Fruit fly (Drosophila melanogaster) whole organism, wandering third instar larva: ENCODE data around the gene CG31697.
A peak's percentile ranks its signal among the peaks of the same experiment; 100 is the strongest.

Experiments
- CG32264 ChIP-seq: fragments of 200-800 bp; sonication (Bioruptor generic); optimal IDR thresholded peaks from 2 replicates; lab custom pipeline; 2016; ENCODE audit warnings: missing biosample characterization, missing genetic modification characterization
- CG9705 ChIP-seq: fragments of 200-800 bp; sonication (Bioruptor generic); optimal IDR thresholded peaks from 2 replicates; lab custom pipeline; 2018; ENCODE audit warnings: missing biosample characterization, mild to moderate bottlenecking, missing genetic modification characterization
- CrebA ChIP-seq: fragments of 200-800 bp; sonication (Bioruptor generic); optimal IDR thresholded peaks from 2 replicates; lab custom pipeline; 2016; ENCODE audit warnings: missing biosample characterization, mild to moderate bottlenecking, missing genetic modification characterization, borderline replicate concordance
- Dfd ChIP-seq: fragments of >200 bp; optimal IDR thresholded peaks from 2 replicates; lab custom pipeline; 2017; ENCODE audit warnings: missing biosample characterization, missing genetic modification characterization
- Dif ChIP-seq: fragments of 200-275, 200-300 bp; sonication (Bioruptor generic); optimal IDR thresholded peaks from 2 replicates; lab custom pipeline; 2018; ENCODE audit warnings: missing biosample characterization, missing genetic modification characterization; ENCODE audit not compliant: partially characterized antibody
- GATAd ChIP-seq: sonication (Bioruptor generic); optimal IDR thresholded peaks from 2 replicates; lab custom pipeline; 2016; ENCODE audit warnings: missing biosample characterization, missing genetic modification characterization
- HLH106 ChIP-seq: fragments of 200-800 bp; optimal IDR thresholded peaks from 3 replicates; lab custom pipeline; 2019; ENCODE audit warnings: missing biosample characterization, mild to moderate bottlenecking, missing genetic modification characterization, moderate library complexity
- Hnf4 ChIP-seq: fragments of 200-800 bp; sonication (Bioruptor generic); optimal IDR thresholded peaks from 2 replicates; lab custom pipeline; 2016; ENCODE audit warnings: missing biosample characterization, mild to moderate bottlenecking, missing genetic modification characterization
- Hr78 ChIP-seq: fragments of >200 bp; optimal IDR thresholded peaks from 2 replicates; lab custom pipeline; 2017; ENCODE audit warnings: missing biosample characterization, missing genetic modification characterization
- Hr83 ChIP-seq: fragments of 200-300 bp; sonication (Bioruptor generic); optimal IDR thresholded peaks from 2 replicates; lab custom pipeline; 2016; ENCODE audit warnings: missing biosample characterization, mild to moderate bottlenecking, missing genetic modification characterization, moderate library complexity; ENCODE audit not compliant: poor library complexity, severe bottlenecking
- Jra ChIP-seq: sonication (Bioruptor generic); optimal IDR thresholded peaks from 2 replicates; lab custom pipeline; 2016; ENCODE audit warnings: missing biosample characterization, missing genetic modification characterization
- Mio ChIP-seq: sonication (Bioruptor generic); optimal IDR thresholded peaks from 2 replicates; lab custom pipeline; 2016; ENCODE audit warnings: missing biosample characterization, missing genetic modification characterization
- Myc ChIP-seq: fragments of >200 bp; optimal IDR thresholded peaks from 2 replicates; lab custom pipeline; 2017
- N ChIP-seq: fragments of >200 bp; optimal IDR thresholded peaks from 2 replicates; lab custom pipeline; 2018; ENCODE audit warnings: missing biosample characterization, missing external identifiers, missing genetic modification characterization
- OdsH ChIP-seq: fragments of 200-800 bp; sonication (Bioruptor generic); optimal IDR thresholded peaks from 2 replicates; lab custom pipeline; 2016; ENCODE audit warnings: missing biosample characterization, mild to moderate bottlenecking, missing genetic modification characterization
- Rel ChIP-seq, 2 experiments: fragments of 200-800 bp; sonication (Bioruptor generic) in 1 of 2; optimal IDR thresholded peaks; 2 replicates in 1 of 2; 3 replicates in 1 of 2; lab custom pipeline; 2016 to 2019; ENCODE audit warnings: mild to moderate bottlenecking in 2 of 2, missing biosample characterization in 2 of 2, missing genetic modification characterization in 2 of 2, moderate library complexity in 1 of 2
- Sp1 ChIP-seq: fragments of 200-800 bp; sonication (Bioruptor generic); optimal IDR thresholded peaks from 3 replicates; lab custom pipeline; 2019; ENCODE audit warnings: missing biosample characterization, mild to moderate bottlenecking, missing genetic modification characterization, moderate library complexity
- Vsx2 ChIP-seq: fragments of 200-300, 225-300 bp; sonication (Bioruptor generic); optimal IDR thresholded peaks from 2 replicates; lab custom pipeline; 2018; ENCODE audit warnings: missing biosample characterization, missing genetic modification characterization; ENCODE audit not compliant: partially characterized antibody
- br ChIP-seq: fragments of 200-800 bp; sonication (Bioruptor generic); optimal IDR thresholded peaks from 2 replicates; lab custom pipeline; 2016; ENCODE audit warnings: missing biosample characterization, missing genetic modification characterization
- brk ChIP-seq: fragments of 200-800 bp; sonication (Bioruptor generic); optimal IDR thresholded peaks from 2 replicates; lab custom pipeline; 2016; ENCODE audit warnings: missing biosample characterization, mild to moderate bottlenecking, missing genetic modification characterization
- dl ChIP-seq, 2 experiments: fragments of 175-275, 200-275 bp in 1 of 2; fragments of 200-275 bp in 1 of 2; sonication (Bioruptor generic); optimal IDR thresholded peaks; lab custom pipeline; 2018; ENCODE audit warnings: mild to moderate bottlenecking in 2 of 2, missing biosample characterization in 2 of 2, missing genetic modification characterization in 2 of 2, moderate library complexity in 2 of 2; ENCODE audit not compliant: partially characterized antibody in 2 of 2, insufficient read depth in 1 of 2
- dmrt93B ChIP-seq: fragments of 200-800 bp; sonication (Bioruptor generic); optimal IDR thresholded peaks from 2 replicates; lab custom pipeline; 2018; ENCODE audit warnings: missing biosample characterization, mild to moderate bottlenecking, missing genetic modification characterization
- dsf ChIP-seq: sonication (Bioruptor generic); optimal IDR thresholded peaks from 2 replicates; lab custom pipeline; 2016; ENCODE audit warnings: missing biosample characterization, missing genetic modification characterization, borderline replicate concordance
- ey ChIP-seq: fragments of 200-800 bp; sonication (Bioruptor generic); optimal IDR thresholded peaks from 2 replicates; lab custom pipeline; 2016; ENCODE audit warnings: missing biosample characterization, missing genetic modification characterization
- foxo ChIP-seq, 2 experiments: fragments of 200-800 bp; sonication (Bioruptor generic); optimal IDR thresholded peaks; 2 replicates in 1 of 2; 3 replicates in 1 of 2; lab custom pipeline; 2016 to 2017; ENCODE audit warnings: missing biosample characterization in 2 of 2, missing genetic modification characterization in 2 of 2
- fru ChIP-seq: fragments of 200-800 bp; sonication (Bioruptor generic); optimal IDR thresholded peaks from 3 replicates; lab custom pipeline; 2016; ENCODE audit warnings: missing biosample characterization, mild to moderate bottlenecking, missing genetic modification characterization
- h ChIP-seq: fragments of 200-800 bp; sonication (Bioruptor generic); optimal IDR thresholded peaks from 3 replicates; lab custom pipeline; 2016; ENCODE audit warnings: missing biosample characterization, mild to moderate bottlenecking, missing genetic modification characterization
- jim ChIP-seq: fragments of 175-275, 200-325 bp; sonication (Bioruptor generic); optimal IDR thresholded peaks from 2 replicates; lab custom pipeline; 2016; ENCODE audit warnings: missing biosample characterization, mild to moderate bottlenecking, missing genetic modification characterization
- lola ChIP-seq: fragments of >200 bp; optimal IDR thresholded peaks from 2 replicates; lab custom pipeline; 2017; ENCODE audit warnings: missing biosample characterization, missing genetic modification characterization
- pan ChIP-seq: fragments of >200 bp; optimal IDR thresholded peaks from 2 replicates; lab custom pipeline; 2017
- psq ChIP-seq: fragments of 200-800 bp; sonication (Bioruptor generic); optimal IDR thresholded peaks from 3 replicates; lab custom pipeline; 2017; ENCODE audit warnings: missing biosample characterization, mild to moderate bottlenecking, missing genetic modification characterization, moderate library complexity
- rgr ChIP-seq: fragments of 200-800 bp; sonication (Bioruptor generic); optimal IDR thresholded peaks from 3 replicates; lab custom pipeline; 2016; ENCODE audit warnings: missing biosample characterization, mild to moderate bottlenecking, missing genetic modification characterization
- sage ChIP-seq: fragments of 200-800 bp; sonication (Bioruptor generic); optimal IDR thresholded peaks from 2 replicates; lab custom pipeline; 2016; ENCODE audit warnings: missing biosample characterization, mild to moderate bottlenecking, missing genetic modification characterization
- sv ChIP-seq: fragments of 200-800 bp; sonication (Bioruptor generic); optimal IDR thresholded peaks from 3 replicates; lab custom pipeline; 2016; ENCODE audit warnings: missing biosample characterization, missing genetic modification characterization
- tai ChIP-seq: sonication (Bioruptor generic); optimal IDR thresholded peaks from 2 replicates; lab custom pipeline; 2016; ENCODE audit warnings: missing biosample characterization, missing genetic modification characterization
- woc ChIP-seq: sonication (Bioruptor generic); optimal IDR thresholded peaks from 2 replicates; lab custom pipeline; 2016; ENCODE audit warnings: missing biosample characterization, mild to moderate bottlenecking, missing genetic modification characterization

The CG31697 gene

DNA sequence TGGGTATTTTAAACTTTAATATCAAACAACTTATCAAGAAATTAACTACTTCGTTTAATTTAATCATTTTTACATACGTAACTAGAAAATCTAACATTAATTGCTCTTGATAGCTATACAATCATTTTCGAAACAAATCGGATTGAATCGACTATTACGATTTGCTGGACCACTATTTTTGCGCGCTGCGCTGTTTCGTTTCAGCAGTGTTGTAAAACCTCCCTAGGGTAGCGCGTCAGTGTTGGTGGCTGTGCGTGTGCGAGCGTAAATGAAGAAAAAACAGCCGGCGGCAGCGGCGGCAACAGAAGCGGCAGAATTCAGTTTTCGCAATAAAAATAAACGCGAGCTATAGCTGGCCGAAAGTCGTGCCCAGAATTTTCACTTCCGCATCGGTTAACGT is 2.0 kb upstream of the CG31697 start, which contains the start of gene CG33116 (continued):
- peak; percentile 50 for TF ChIP-seq dsf (GFP tag; lab: Kevin White, UChicago)
- no peak for TF ChIP-seq lola (GFP tag; lab: Kevin White, UChicago)
- TF ChIP-seq Dfd, result no peak
- TF ChIP-seq tai (GFP tag; lab: Kevin White, UChicago), result no peak
- TF ChIP-seq sv (GFP tag; lab: Kevin White, UChicago), result peak; percentile 84

DNA sequence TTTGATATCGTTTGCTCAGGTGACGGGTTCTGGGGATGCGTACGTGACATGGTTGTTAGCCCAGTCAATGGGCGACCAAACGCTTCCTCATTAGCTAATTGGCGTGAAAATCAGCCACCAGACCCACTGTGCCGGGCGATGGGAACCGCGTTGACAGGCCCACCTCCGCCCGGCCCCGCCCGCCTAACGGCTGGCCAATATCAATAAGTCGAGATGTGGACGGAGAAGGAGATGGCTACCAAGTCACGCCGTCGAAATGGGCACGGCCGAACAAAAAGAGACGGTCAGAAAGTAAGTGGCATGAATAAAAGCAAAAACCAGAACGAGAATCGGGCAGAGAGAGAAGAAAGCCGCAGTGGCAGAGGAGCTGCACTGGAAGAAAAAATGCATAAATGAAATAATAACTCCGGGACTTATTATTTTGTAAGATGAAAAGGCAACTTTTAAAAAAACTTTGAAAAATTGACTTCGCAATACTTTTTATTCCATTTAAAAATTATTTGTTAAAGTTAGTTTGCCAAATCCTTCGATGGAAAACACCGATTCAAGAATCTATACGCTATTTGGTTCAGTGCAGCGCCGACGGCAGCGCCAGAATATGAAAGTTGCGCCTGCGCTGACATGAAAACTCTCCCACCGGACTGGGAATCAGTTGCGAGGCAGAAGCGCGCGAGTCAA is 2.7 kb downstream of the CG31697 start, which contains the start of gene CG13082:
TSS of gene CG13082 (plus strand) at position 647 of the 678 bp plus-strand sequence.
- TF ChIP-seq Hr83 (GFP tag; lab: Kevin White, UChicago) (peak; percentile 12), Hr78 (GFP tag; lab: Kevin White, UChicago) (no peak), Rel (GFP tag; optimal IDR thresholded peaks at IDR 0.05; lab: Kevin White, UChicago) (no peak), Rel (tag; optimal IDR thresholded peaks at IDR 0.05; lab: Kevin White, UChicago) (peak; percentile 58), Myc (no peak), brk (GFP tag; lab: Kevin White, UChicago) (peak; percentile 20), psq (GFP tag; lab: Kevin White, UChicago) (peak; percentile 88), dl (GFP tag; optimal IDR thresholded peaks at IDR 0.05; lab: Kevin White, UChicago; ENCODE audit: insufficient read depth in 1 of 2, partially characterized antibody in 2 of 2) (no peak), pan (no peak), GATAd (GFP tag; lab: Kevin White, UChicago) (no peak), h (GFP tag; lab: Kevin White, UChicago) (peak; percentile 92), sv (GFP tag; lab: Kevin White, UChicago) (no peak), Jra (GFP tag; lab: Kevin White, UChicago) (peak; percentile 42), N (GFP tag; lab: Kevin White, UChicago) (no peak), fru (GFP tag; lab: Kevin White, UChicago) (peak; percentile 91), OdsH (peak; percentile 82), foxo (GFP tag; optimal IDR thresholded peaks at IDR 0.05; lab: Kevin White, UChicago) (peak in 1 of 2 experiments; percentile 90), tai (GFP tag; lab: Kevin White, UChicago) (no peak), br (peak; percentile 87), Mio (GFP tag; lab: Kevin White, UChicago) (no peak), dsf (GFP tag; lab: Kevin White, UChicago) (peak; percentile 44), Dif (GFP tag; lab: Kevin White, UChicago) (no peak), dmrt93B (GFP tag; lab: Kevin White, UChicago) (peak; percentile 75), Dfd (no peak), CrebA (no peak), sage (peak; percentile 29), rgr (GFP tag; lab: Kevin White, UChicago) (peak; percentile 84), Sp1 (peak; percentile 88), Vsx2 (GFP tag; lab: Kevin White, UChicago) (no peak), HLH106 (peak; percentile 87), CG9705 (GFP tag; lab: Kevin White, UChicago) (peak; percentile 73), CG32264 (GFP tag; lab: Kevin White, UChicago) (peak; percentile 65), Hnf4 (GFP tag; lab: Kevin White, UChicago) (peak; percentile 80), ey (peak; percentile 85), woc (peak; percentile 74)

DNA sequence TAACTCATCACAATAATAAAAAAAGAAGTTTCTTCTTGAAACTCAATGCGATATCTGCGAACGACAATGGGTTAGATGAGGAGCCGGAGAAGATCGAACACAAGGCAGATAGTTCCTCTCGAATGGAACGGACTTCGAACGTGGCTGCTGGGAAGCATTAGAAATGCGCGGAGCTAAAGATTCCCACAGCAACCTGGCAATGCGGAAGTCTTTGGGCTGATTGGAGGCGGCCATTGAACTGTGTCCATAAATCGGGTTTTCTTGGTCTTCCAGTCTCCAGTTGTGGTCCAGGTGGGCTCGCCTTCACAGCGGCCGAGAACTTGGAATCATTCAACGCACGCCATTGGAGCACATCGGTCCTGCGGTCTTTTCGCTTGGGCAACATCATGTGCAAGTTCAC is 5.1 kb downstream of the CG31697 start, which contains the start of gene CG13081:
TSS of gene CG13081 (plus strand) at position 301 of the 400 bp plus-strand sequence.
- TF ChIP-seq Sp1, result no peak
- TF ChIP-seq dl (GFP tag; optimal IDR thresholded peaks at IDR 0.05; lab: Kevin White, UChicago; ENCODE audit: insufficient read depth in 1 of 2, partially characterized antibody in 2 of 2), result no peak
- no peak for TF ChIP-seq foxo (GFP tag; optimal IDR thresholded peaks at IDR 0.05; lab: Kevin White, UChicago)
- no peak for TF ChIP-seq sv (GFP tag; lab: Kevin White, UChicago)
- TF ChIP-seq dsf (GFP tag; lab: Kevin White, UChicago), result no peak
- no peak for TF ChIP-seq brk (GFP tag; lab: Kevin White, UChicago)
- no peak for TF ChIP-seq Hnf4 (GFP tag; lab: Kevin White, UChicago)
- TF ChIP-seq Dfd, result no peak
- no peak for TF ChIP-seq Dif (GFP tag; lab: Kevin White, UChicago)
- TF ChIP-seq fru (GFP tag; lab: Kevin White, UChicago), result no peak
- no peak for TF ChIP-seq Hr78 (GFP tag; lab: Kevin White, UChicago)
- TF ChIP-seq Mio (GFP tag; lab: Kevin White, UChicago), result no peak
- no peak for TF ChIP-seq Jra (GFP tag; lab: Kevin White, UChicago)
- TF ChIP-seq jim (GFP tag; lab: Kevin White, UChicago), result no peak
- TF ChIP-seq woc, result no peak
